Fruit fly (Drosophila melanogaster) whole organism, embryonic: Measurements from ENCODE around the gene CG5087.

Experiments used
- BEAF-32 ChIP-seq: fragments of 200-800 bp; sonication (Bioruptor generic); optimal IDR thresholded peaks from 3 replicates; lab custom pipeline; 2017; ENCODE audit warnings: missing biosample characterization, missing genetic modification characterization, mild to moderate bottlenecking, moderate library complexity, missing genetic modification reagents
- Bgb ChIP-seq: fragments of 200-800 bp; sonication (Bioruptor generic); IDR thresholded peaks from 2 replicates; pipeline ENCODE4 v1.3.6; 2022; ENCODE audit warnings: missing biosample characterization, missing genetic modification characterization; ENCODE audit not compliant: partially characterized antibody
- Blimp-1 ChIP-seq: fragments of 200-800 bp; sonication (Bioruptor generic); optimal IDR thresholded peaks from 3 replicates; lab custom pipeline; 2018; ENCODE audit warnings: missing biosample characterization, missing genetic modification characterization, mild to moderate bottlenecking, moderate library complexity, missing genetic modification reagents
- CG10959 ChIP-seq: fragments of 200-800 bp; sonication (Bioruptor generic); IDR thresholded peaks from 2 replicates; pipeline ENCODE4 v1.3.6; 2022; ENCODE audit warnings: missing biosample characterization, missing genetic modification characterization
- CG10979 ChIP-seq: fragments of 200-800 bp; sonication (Bioruptor generic); optimal IDR thresholded peaks from 2 replicates; lab custom pipeline; 2018; ENCODE audit warnings: missing biosample characterization, mild to moderate bottlenecking, missing genetic modification characterization, moderate library complexity
- CG11247 ChIP-seq: fragments of 200-800 bp; sonication (Bioruptor generic); IDR thresholded peaks from 2 replicates; pipeline ENCODE4 v1.3.6; 2022; ENCODE audit warnings: missing biosample characterization, missing genetic modification characterization
- CG12104 ChIP-seq: fragments of 200-800 bp; sonication (Bioruptor generic); optimal IDR thresholded peaks from 3 replicates; lab custom pipeline; 2016; ENCODE audit warnings: missing biosample characterization, missing genetic modification characterization
- CG12659 ChIP-seq: fragments of 200-800 bp; sonication (Bioruptor generic); optimal IDR thresholded peaks from 3 replicates; lab custom pipeline; 2017; ENCODE audit warnings: mild to moderate bottlenecking, missing biosample characterization, missing genetic modification reagents, missing genetic modification characterization
- CG13287 ChIP-seq: fragments of 200-800 bp; sonication (Bioruptor generic); IDR thresholded peaks from 2 replicates; pipeline ENCODE4 v1.3.6; 2022; ENCODE audit warnings: missing biosample characterization, missing genetic modification characterization; ENCODE audit not compliant: partially characterized antibody
- CG16863 ChIP-seq: fragments of 200-800 bp; sonication (Bioruptor generic); optimal IDR thresholded peaks from 3 replicates; lab custom pipeline; 2016; ENCODE audit warnings: missing biosample characterization, missing genetic modification characterization
- CG17361 ChIP-seq: fragments of 200-800 bp; sonication (Bioruptor generic); IDR thresholded peaks from 3 replicates; pipeline ENCODE4 v1.3.6; 2022; ENCODE audit warnings: missing biosample characterization, missing genetic modification characterization
- CG17829 ChIP-seq: fragments of 200-800 bp; optimal IDR thresholded peaks from 2 replicates; lab custom pipeline; 2019; ENCODE audit warnings: missing biosample characterization, mild to moderate bottlenecking, missing genetic modification characterization, moderate library complexity
- CG18764 ChIP-seq: fragments of 200-800 bp; sonication (Bioruptor generic); optimal IDR thresholded peaks from 3 replicates; lab custom pipeline; 2016; ENCODE audit warnings: missing biosample characterization, missing genetic modification characterization
- CG2116 ChIP-seq: fragments of 200-800 bp; sonication (Bioruptor generic); optimal IDR thresholded peaks from 3 replicates; lab custom pipeline; 2018; ENCODE audit warnings: missing biosample characterization, mild to moderate bottlenecking, missing genetic modification characterization
- CG2129 ChIP-seq: fragments of 200-800 bp; sonication (Bioruptor generic); IDR thresholded peaks from 2 replicates; pipeline ENCODE4 v1.3.6; 2022; ENCODE audit warnings: missing biosample characterization, missing genetic modification characterization; ENCODE audit not compliant: partially characterized antibody
- CG2889 ChIP-seq: fragments of 200-800 bp; sonication (Bioruptor generic); IDR thresholded peaks from 3 replicates; pipeline ENCODE4 v1.3.6; 2022; ENCODE audit warnings: missing biosample characterization, missing genetic modification characterization
- CG33557 ChIP-seq: fragments of 200-800 bp; sonication (Bioruptor generic); optimal IDR thresholded peaks from 2 replicates; lab custom pipeline; 2019; ENCODE audit warnings: missing biosample characterization, mild to moderate bottlenecking, missing genetic modification characterization, moderate library complexity
- CG4617 ChIP-seq: fragments of 200-800 bp; sonication (Bioruptor generic); optimal IDR thresholded peaks from 3 replicates; lab custom pipeline; 2016; ENCODE audit warnings: missing biosample characterization, missing genetic modification characterization, borderline replicate concordance
- CG4820 ChIP-seq: fragments of 200-800 bp; sonication (Bioruptor generic); optimal IDR thresholded peaks from 3 replicates; lab custom pipeline; 2016; ENCODE audit warnings: missing biosample characterization, missing genetic modification characterization
- CG5245 ChIP-seq: fragments of 200-800 bp; sonication (Bioruptor generic); optimal IDR thresholded peaks from 3 replicates; lab custom pipeline; 2016; ENCODE audit warnings: missing biosample characterization, missing genetic modification characterization
- CG6175 ChIP-seq: fragments of 200-800 bp; sonication (Bioruptor generic); IDR thresholded peaks from 3 replicates; pipeline ENCODE4 v1.3.6; 2022; ENCODE audit warnings: missing biosample characterization, missing genetic modification characterization
- CG6272 ChIP-seq: fragments of 200-800 bp; sonication (Bioruptor generic); IDR thresholded peaks from 2 replicates; pipeline ENCODE4 v1.3.6; 2022; ENCODE audit warnings: missing biosample characterization, missing genetic modification characterization
- CG7271 ChIP-seq: fragments of 200-800 bp; sonication (Bioruptor generic); optimal IDR thresholded peaks from 2 replicates; lab custom pipeline; 2018; ENCODE audit warnings: missing biosample characterization, mild to moderate bottlenecking, missing genetic modification characterization, moderate library complexity
- CG7357 ChIP-seq: fragments of 200-800 bp; sonication (Bioruptor generic); IDR thresholded peaks from 3 replicates; pipeline ENCODE4 v1.3.6; 2022; ENCODE audit warnings: missing biosample characterization, missing genetic modification characterization
- CG8359 ChIP-seq: fragments of 200-800 bp; sonication (Bioruptor generic); optimal IDR thresholded peaks from 2 replicates; lab custom pipeline; 2017; ENCODE audit warnings: missing biosample characterization, mild to moderate bottlenecking, missing genetic modification characterization, borderline replicate concordance
- CG8924 ChIP-seq: fragments of 200-800 bp; optimal IDR thresholded peaks from 3 replicates; lab custom pipeline; 2019; ENCODE audit warnings: missing biosample characterization, mild to moderate bottlenecking, missing genetic modification characterization, moderate library complexity
- D ChIP-seq, 2 experiments: fragments of 200-800 bp in 1 of 2; fragments of >200 bp in 1 of 2; sonication (Bioruptor generic) in 1 of 2; optimal IDR thresholded peaks; 2 replicates in 1 of 2; 3 replicates in 1 of 2; lab custom pipeline; 2017; ENCODE audit warnings: mild to moderate bottlenecking in 1 of 2, missing biosample characterization in 1 of 2, missing genetic modification characterization in 1 of 2, missing genetic modification reagents in 1 of 2
- GATAe ChIP-seq: fragments of 200-800 bp; sonication (Bioruptor generic); conservative IDR thresholded peaks from 2 replicates; pipeline ENCODE4 v1.3.6; 2022; ENCODE audit warnings: missing biosample characterization, missing genetic modification characterization
- HHEX ChIP-seq: fragments of 200-800 bp; sonication (Bioruptor generic); optimal IDR thresholded peaks from 3 replicates; lab custom pipeline; 2017; ENCODE audit warnings: missing biosample characterization, mild to moderate bottlenecking, missing genetic modification characterization, missing genetic modification reagents
- NFAT ChIP-seq: fragments of 200-800 bp; sonication (Bioruptor generic); IDR thresholded peaks from 2 replicates; pipeline ENCODE4 v1.3.6; 2022; ENCODE audit warnings: missing biosample characterization, missing genetic modification characterization
- NfI ChIP-seq: fragments of 200-800 bp; sonication (Bioruptor generic); optimal IDR thresholded peaks from 3 replicates; lab custom pipeline; 2018; ENCODE audit warnings: missing biosample characterization, mild to moderate bottlenecking, missing genetic modification characterization, moderate library complexity
- Sox102F ChIP-seq: fragments of 200-800 bp; sonication (Bioruptor generic); optimal IDR thresholded peaks from 2 replicates; lab custom pipeline; 2018; ENCODE audit warnings: missing biosample characterization, mild to moderate bottlenecking, missing genetic modification characterization, moderate library complexity
- YL-1 ChIP-seq: fragments of 200-800 bp; sonication (Bioruptor generic); optimal IDR thresholded peaks from 3 replicates; lab custom pipeline; 2017; ENCODE audit warnings: missing biosample characterization, mild to moderate bottlenecking, missing genetic modification characterization
- abd-A ChIP-seq: fragments of 200-800 bp; sonication (Bioruptor generic); optimal IDR thresholded peaks from 3 replicates; lab custom pipeline; 2019; ENCODE audit warnings: missing biosample characterization, mild to moderate bottlenecking, missing genetic modification characterization, moderate library complexity
- aop ChIP-seq: fragments of 200-800 bp; sonication (Bioruptor generic); IDR thresholded peaks from 2 replicates; pipeline ENCODE4 v1.3.6; 2022; ENCODE audit warnings: missing biosample characterization, missing genetic modification characterization
- cwo ChIP-seq: fragments of 200-800 bp; sonication (Bioruptor generic); optimal IDR thresholded peaks from 3 replicates; lab custom pipeline; 2017; ENCODE audit warnings: missing biosample characterization, missing genetic modification characterization, mild to moderate bottlenecking, moderate library complexity, missing genetic modification reagents
- danr ChIP-seq: fragments of 200-800 bp; sonication (Bioruptor generic); IDR thresholded peaks from 2 replicates; pipeline ENCODE4 v1.3.6; 2022; ENCODE audit warnings: missing biosample characterization, missing genetic modification characterization
- dpn ChIP-seq, 2 experiments: fragments of 200-800 bp; sonication (Bioruptor generic); optimal IDR thresholded peaks; 3 replicates each; lab custom pipeline; 2016; ENCODE audit warnings: missing biosample characterization in 2 of 2, missing genetic modification characterization in 2 of 2
- gcm2 ChIP-seq: fragments of 200-800 bp; sonication (Bioruptor generic); optimal IDR thresholded peaks from 2 replicates; lab custom pipeline; 2016; ENCODE audit warnings: missing biosample characterization, missing genetic modification characterization
- gem ChIP-seq: fragments of 200-800 bp; sonication (Bioruptor generic); optimal IDR thresholded peaks from 2 replicates; lab custom pipeline; 2019; ENCODE audit warnings: missing biosample characterization, mild to moderate bottlenecking, missing genetic modification characterization, moderate library complexity
- hbn ChIP-seq: fragments of 200-800 bp; sonication (Bioruptor generic); IDR thresholded peaks from 2 replicates; pipeline ENCODE4 v1.3.6; 2022; ENCODE audit warnings: missing biosample characterization, missing genetic modification characterization; ENCODE audit not compliant: partially characterized antibody
- inv ChIP-seq: fragments of 200-800 bp; sonication (Bioruptor generic); IDR thresholded peaks from 2 replicates; pipeline ENCODE4 v1.3.6; 2022; ENCODE audit warnings: missing biosample characterization, missing genetic modification characterization; ENCODE audit not compliant: partially characterized antibody
- mirr ChIP-seq: fragments of 200-800 bp; sonication (Bioruptor generic); optimal IDR thresholded peaks from 3 replicates; lab custom pipeline; 2018; ENCODE audit warnings: missing biosample characterization, mild to moderate bottlenecking, missing genetic modification characterization
- sens ChIP-seq: fragments of 200-800 bp; sonication (Bioruptor generic); peaks from one replicate; lab custom pipeline; 2016; ENCODE audit warnings: missing biosample characterization, missing genetic modification characterization
- sqz ChIP-seq: fragments of 200-800 bp; sonication (Bioruptor generic); optimal IDR thresholded peaks from 3 replicates; lab custom pipeline; 2018; ENCODE audit warnings: missing biosample characterization, mild to moderate bottlenecking, missing genetic modification characterization
- ssp ChIP-seq: fragments of 200-800 bp; sonication (Bioruptor generic); IDR thresholded peaks from 2 replicates; pipeline ENCODE4 v1.3.6; 2022; ENCODE audit warnings: missing biosample characterization, missing genetic modification characterization
- sug ChIP-seq: fragments of 200-800 bp; optimal IDR thresholded peaks from 2 replicates; lab custom pipeline; 2019; ENCODE audit warnings: missing biosample characterization, mild to moderate bottlenecking, missing genetic modification characterization, moderate library complexity
- unpg ChIP-seq: fragments of 200-800 bp; sonication (Bioruptor generic); optimal IDR thresholded peaks from 3 replicates; lab custom pipeline; 2018; ENCODE audit warnings: missing biosample characterization, mild to moderate bottlenecking, missing genetic modification characterization, moderate library complexity
- yki ChIP-seq: fragments of >200 bp; optimal IDR thresholded peaks from 3 replicates; lab custom pipeline; 2018

Gene CG5087

DNA sequence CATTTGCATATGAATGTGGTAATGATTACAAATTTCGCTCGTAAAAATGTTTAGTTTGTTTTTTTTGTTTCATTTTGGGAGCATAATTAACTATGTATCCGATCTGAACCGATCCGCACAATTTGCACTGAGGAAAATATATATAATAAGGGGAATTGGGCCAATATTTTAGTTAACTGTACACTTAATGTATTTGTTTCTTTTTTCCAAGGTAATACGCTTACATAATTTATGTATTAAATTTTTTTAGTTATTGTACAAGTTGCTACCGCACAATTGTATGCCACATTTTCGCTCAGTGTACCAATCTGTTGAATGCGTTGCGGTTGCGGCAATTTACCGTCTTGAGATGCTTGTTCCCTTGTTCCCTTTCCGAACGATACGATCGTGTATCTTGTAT lies 27.7 kb downstream of the CG5087 start (continued):
- TF ChIP-seq CG17361 (GFP tag; lab: Robert Waterston, UW) (peak; percentile 84), danr (peak; percentile 80), CG6272 (GFP tag; lab: Robert Waterston, UW) (peak; percentile 83), mirr (GFP tag; lab: Kevin White, UChicago) (no peak), CG11247 (peak; percentile 78), Blimp-1 (peak; percentile 82), CG7357 (GFP tag; lab: Robert Waterston, UW) (peak; percentile 70), CG7271 (tag; lab: Kevin White, UChicago) (peak; percentile 22), CG4820 (GFP tag; lab: Kevin White, UChicago) (peak; percentile 81), CG2889 (GFP tag; lab: Robert Waterston, UW) (peak; percentile 77; the same call in 2 of the 3 replicates), YL-1 (GFP tag; lab: Kevin White, UChicago) (no peak), CG2129 (GFP tag; lab: Robert Waterston, UW) (no peak), abd-A (tag; lab: Kevin White, UChicago) (peak; percentile 21), sug (peak; percentile 42), D (optimal IDR thresholded peaks at IDR 0.05; lab: Kevin White, UChicago) (no peak), D (GFP tag; optimal IDR thresholded peaks at IDR 0.05; lab: Kevin White, UChicago) (peak; percentile 78), unpg (GFP tag; lab: Kevin White, UChicago) (peak; percentile 92), CG10959 (GFP tag; lab: Robert Waterston, UW) (peak; percentile 86), CG17829 (peak; percentile 87), CG16863 (GFP tag; lab: Kevin White, UChicago) (peak; percentile 77), gem (peak; percentile 93), dpn (GFP tag; optimal IDR thresholded peaks at IDR 0.05; lab: Kevin White, UChicago) (peak; percentile 83 to 87), hbn (GFP tag; lab: Robert Waterston, UW) (no peak), sens (GFP tag; lab: Kevin White, UChicago) (peak; percentile 97), HHEX (GFP tag; lab: Kevin White, UChicago) (peak; percentile 70), CG10979 (tag; lab: Kevin White, UChicago) (peak; percentile 87), CG6175 (GFP tag; lab: Robert Waterston, UW) (peak; percentile 59; the same call in 1 of the 3 replicates), CG12659 (peak; percentile 77), GATAe (no peak), CG8359 (GFP tag; lab: Kevin White, UChicago) (peak; percentile 61), BEAF-32 (GFP tag; lab: Kevin White, UChicago) (no peak), CG4617 (GFP tag; lab: Kevin White, UChicago) (peak; percentile 44), inv (no peak), CG18764 (GFP tag; lab: Kevin White, UChicago) (peak; percentile 68), yki (lab: Kevin White, UChicago) (no peak), NFAT (GFP tag; lab: Robert Waterston, UW) (peak; percentile 82), ssp (peak; percentile 81), Sox102F (GFP tag; lab: Kevin White, UChicago) (peak; percentile 89), sqz (GFP tag; lab: Kevin White, UChicago) (peak; percentile 80), aop (GFP tag; lab: Robert Waterston, UW) (peak; percentile 66; the same call in 1 of the 2 replicates), CG33557 (GFP tag; lab: Kevin White, UChicago) (peak; percentile 58), CG2116 (GFP tag; lab: Kevin White, UChicago) (peak; percentile 33), CG8924 (tag; lab: Kevin White, UChicago) (peak; percentile 85), NfI (peak; percentile 73), CG13287 (no peak), gcm2 (peak; percentile 75), cwo (GFP tag; lab: Kevin White, UChicago) (peak; percentile 51), CG5245 (peak; percentile 71), Bgb (no peak), CG12104 (GFP tag; lab: Kevin White, UChicago) (peak; percentile 74)
